Worm (Caenorhabditis elegans): ENCODE results near the gene gphr-1.
A peak's percentile ranks its signal among the peaks of the same experiment; 100 is the strongest.

Gene gphr-1

DNA sequence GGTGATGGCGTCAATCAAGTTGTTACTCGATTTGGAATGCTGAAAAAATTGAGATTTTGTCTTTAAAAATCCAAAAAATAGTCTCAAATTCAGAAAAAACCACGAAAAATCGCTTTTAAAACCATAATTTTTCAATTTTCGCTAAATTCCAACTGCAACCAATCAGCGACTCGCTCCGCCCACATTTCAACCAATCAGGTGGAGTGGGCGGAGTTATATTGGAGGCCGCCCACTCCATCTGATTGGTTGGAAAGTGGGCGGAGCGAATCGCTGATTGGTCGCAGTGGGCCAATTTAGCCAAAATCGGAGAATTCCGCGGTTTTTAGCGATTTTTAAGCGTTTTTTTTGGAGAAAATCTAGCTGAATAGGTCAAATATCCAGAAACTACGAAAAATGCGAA, 51.0 kb downstream of the gphr-1 start:
- peak; percentile 41; the same call in 1 of the 2 replicates for TF ChIP-seq nfyb-1 (GFP tag; IDR thresholded peaks at IDR 0.05)
- TF ChIP-seq lsy-27 (tag; optimal IDR thresholded peaks at IDR 0.05; ENCODE audit: borderline replicate concordance, insufficient read depth), result no peak

DNA sequence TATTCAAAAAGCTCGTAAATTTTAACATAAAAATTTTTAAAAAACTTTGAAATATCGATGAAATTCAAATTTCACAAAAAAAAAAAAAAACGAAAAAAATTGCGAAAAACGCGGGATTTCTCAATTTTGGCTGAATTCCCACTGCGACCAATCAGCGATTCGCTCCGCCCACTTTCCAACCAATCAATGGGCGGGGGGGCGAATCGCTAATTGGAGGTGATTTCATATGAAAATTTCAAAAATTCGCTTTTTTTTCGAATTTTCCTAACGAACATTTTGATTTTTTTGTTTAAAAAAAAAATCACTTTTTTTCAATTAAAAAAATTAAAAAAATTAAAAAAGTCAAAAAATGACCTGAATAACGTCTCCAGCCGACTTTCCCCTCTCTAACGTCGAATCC, 51.5 kb downstream of the gphr-1 start:
- peak; percentile 30; the same call in 1 of the 2 replicates for TF ChIP-seq nfyb-1 (GFP tag; IDR thresholded peaks at IDR 0.05)
- TF ChIP-seq nfya-1 (tag; optimal IDR thresholded peaks at IDR 0.05; ENCODE audit: borderline replicate concordance, insufficient read depth), result no peak

Data from whole organism, young adult.